Fruit fly (Drosophila melanogaster) whole organism, adult: ENCODE results near the gene grnd.

Experiments
- CG11617 ChIP-seq: fragments of 200-800 bp; sonication (Bioruptor generic); optimal IDR thresholded peaks from 2 replicates; lab custom pipeline; 2017; ENCODE audit warnings: mild to moderate bottlenecking, missing biosample characterization, missing genetic modification reagents, missing genetic modification characterization
- CG12768 ChIP-seq: fragments of 200-800 bp; sonication (Bioruptor generic); optimal IDR thresholded peaks from 2 replicates; lab custom pipeline; 2017; ENCODE audit warnings: missing biosample characterization, missing genetic modification characterization, mild to moderate bottlenecking, moderate library complexity, missing genetic modification reagents
- CG14711 ChIP-seq: fragments of 200-800 bp; sonication (Bioruptor generic); optimal IDR thresholded peaks from 2 replicates; lab custom pipeline; 2018; ENCODE audit warnings: missing biosample characterization, mild to moderate bottlenecking, missing genetic modification characterization, moderate library complexity
- CG1620 ChIP-seq: fragments of 200-800 bp; sonication (Bioruptor generic); optimal IDR thresholded peaks from 2 replicates; lab custom pipeline; 2016; ENCODE audit warnings: missing biosample characterization, missing genetic modification characterization
- CG33017 ChIP-seq: fragments of 200-800 bp; sonication (Bioruptor generic); optimal IDR thresholded peaks from 2 replicates; lab custom pipeline; 2018; ENCODE audit warnings: missing biosample characterization, mild to moderate bottlenecking, missing genetic modification characterization, moderate library complexity
- CG7045 ChIP-seq: fragments of 200-800 bp; sonication (Bioruptor generic); optimal IDR thresholded peaks from 2 replicates; lab custom pipeline; 2017; ENCODE audit warnings: missing biosample characterization, mild to moderate bottlenecking, missing genetic modification characterization
- CG7101 ChIP-seq: fragments of 200-800 bp; sonication (Bioruptor generic); optimal IDR thresholded peaks from 2 replicates; lab custom pipeline; 2018; ENCODE audit warnings: missing biosample characterization, mild to moderate bottlenecking, missing genetic modification characterization, moderate library complexity
- Clk ChIP-seq: fragments of 200-800 bp; sonication (Bioruptor generic); optimal IDR thresholded peaks from 2 replicates; lab custom pipeline; 2017; ENCODE audit warnings: missing biosample characterization, missing genetic modification characterization
- Crg-1 ChIP-seq: fragments of 200-800 bp; sonication (Bioruptor generic); optimal IDR thresholded peaks from 2 replicates; lab custom pipeline; 2016; ENCODE audit warnings: missing biosample characterization, missing genetic modification characterization
- Hr96 ChIP-seq: fragments of 200-800 bp; sonication (Bioruptor generic); optimal IDR thresholded peaks from 2 replicates; lab custom pipeline; 2016; ENCODE audit warnings: missing biosample characterization, missing genetic modification characterization
- Mnt ChIP-seq: fragments of 200-800 bp; sonication (Bioruptor generic); optimal IDR thresholded peaks from 2 replicates; lab custom pipeline; 2016; ENCODE audit warnings: missing biosample characterization, mild to moderate bottlenecking, missing genetic modification characterization
- bab1 ChIP-seq: fragments of 200-800 bp; sonication (Bioruptor generic); optimal IDR thresholded peaks from 3 replicates; lab custom pipeline; 2019; ENCODE audit warnings: missing biosample characterization, mild to moderate bottlenecking, missing genetic modification characterization, moderate library complexity
- cic ChIP-seq: fragments of 200-800 bp; sonication (Bioruptor generic); optimal IDR thresholded peaks from 2 replicates; lab custom pipeline; 2017; ENCODE audit warnings: missing biosample characterization, mild to moderate bottlenecking, missing genetic modification characterization, moderate library complexity
- cnc ChIP-seq, 2 experiments: fragments of >200 bp; optimal IDR thresholded peaks; 2 replicates each; lab custom pipeline; 2017
- kay ChIP-seq: fragments of 200-800 bp; sonication (Bioruptor generic); peaks from one replicate; lab custom pipeline; 2016; ENCODE audit warnings: missing biosample characterization, missing genetic modification characterization, borderline replicate concordance
- ovo ChIP-seq: fragments of 200-800 bp; sonication (Bioruptor generic); optimal IDR thresholded peaks from 2 replicates; lab custom pipeline; 2016; ENCODE audit warnings: missing biosample characterization, missing genetic modification characterization
- pad ChIP-seq: fragments of 200-800 bp; sonication (Bioruptor generic); optimal IDR thresholded peaks from 3 replicates; lab custom pipeline; 2017; ENCODE audit warnings: missing biosample characterization, missing genetic modification characterization, mild to moderate bottlenecking, moderate library complexity, missing genetic modification reagents
- tj ChIP-seq: fragments of 200-800 bp; sonication (Bioruptor generic); optimal IDR thresholded peaks from 3 replicates; lab custom pipeline; 2017; ENCODE audit warnings: missing biosample characterization, mild to moderate bottlenecking, missing genetic modification characterization, moderate library complexity
- toe ChIP-seq: fragments of 200-800 bp; sonication (Bioruptor generic); optimal IDR thresholded peaks from 2 replicates; lab custom pipeline; 2016; ENCODE audit warnings: missing biosample characterization, missing genetic modification characterization

grnd gene

dm6 chr2L:18526005-18526404, 40.8 kb downstream of the grnd start:
- TF ChIP-seq CG12768 (GFP tag; lab: Kevin White, UChicago), result no peak
- no peak for TF ChIP-seq Clk
- no peak for TF ChIP-seq CG33017 (tag; lab: Kevin White, UChicago)
- no peak for TF ChIP-seq bab1 (GFP tag; lab: Kevin White, UChicago)
- no peak for TF ChIP-seq pad (GFP tag; lab: Kevin White, UChicago)
- no peak for TF ChIP-seq cic (GFP tag; lab: Kevin White, UChicago)
- no peak for TF ChIP-seq CG14711 (tag; lab: Kevin White, UChicago)
- TF ChIP-seq Mnt, result no peak
- no peak for TF ChIP-seq toe (GFP tag; lab: Kevin White, UChicago)
- TF ChIP-seq CG7045 (GFP tag; lab: Kevin White, UChicago), result no peak
- TF ChIP-seq CG7101 (tag; lab: Kevin White, UChicago), result no peak
- no peak for TF ChIP-seq tj (GFP tag; lab: Kevin White, UChicago)
- no peak for TF ChIP-seq CG1620 (GFP tag; lab: Kevin White, UChicago)
- TF ChIP-seq cnc (optimal IDR thresholded peaks at IDR 0.05; lab: Kevin White, UChicago), result no peak
- no peak for TF ChIP-seq kay (GFP tag; lab: Kevin White, UChicago)
- no peak for TF ChIP-seq Crg-1 (GFP tag; lab: Kevin White, UChicago)
- TF ChIP-seq ovo (GFP tag; lab: Kevin White, UChicago), result no peak
- TF ChIP-seq Hr96 (GFP tag; lab: Kevin White, UChicago), result no peak
- no peak for TF ChIP-seq CG11617 (GFP tag; lab: Kevin White, UChicago)
